Fruit fly (Drosophila melanogaster) whole organism, embryonic: ENCODE results near the gene CG13367.

Experiments
- Abd-B ChIP-seq: fragments of 200-800 bp; sonication (Bioruptor generic); optimal IDR thresholded peaks from 2 replicates; lab custom pipeline; 2018; ENCODE audit warnings: missing biosample characterization, mild to moderate bottlenecking, missing genetic modification characterization, moderate library complexity
- Awh ChIP-seq: fragments of 200-800 bp; sonication (Bioruptor generic); IDR thresholded peaks from 2 replicates; pipeline ENCODE4, ENCODE4 v1.3.6; 2022; ENCODE audit warnings: missing biosample characterization, missing genetic modification characterization
- CG10209 ChIP-seq: fragments of 200-800 bp; sonication (Bioruptor generic); optimal IDR thresholded peaks from 3 replicates; lab custom pipeline; 2017; ENCODE audit warnings: missing biosample characterization, mild to moderate bottlenecking, missing genetic modification characterization, missing genetic modification reagents
- CG13123 ChIP-seq: fragments of 200-800 bp; sonication (Bioruptor generic); optimal IDR thresholded peaks from 2 replicates; lab custom pipeline; 2016; ENCODE audit warnings: missing biosample characterization, missing genetic modification characterization
- CG14860 ChIP-seq: fragments of 200-800 bp; sonication (Bioruptor generic); IDR thresholded peaks from 3 replicates; pipeline ENCODE4 v1.3.6; 2022; ENCODE audit warnings: missing biosample characterization, missing genetic modification characterization; ENCODE audit not compliant: partially characterized antibody
- CG16813 ChIP-seq: fragments of 200-800 bp; sonication (Bioruptor generic); IDR thresholded peaks from 3 replicates; pipeline ENCODE4 v1.3.6; 2022; ENCODE audit warnings: missing biosample characterization, missing genetic modification characterization; ENCODE audit not compliant: partially characterized antibody
- CG16863 ChIP-seq: fragments of 200-800 bp; sonication (Bioruptor generic); optimal IDR thresholded peaks from 3 replicates; lab custom pipeline; 2016; ENCODE audit warnings: missing biosample characterization, missing genetic modification characterization
- CG17359 ChIP-seq: fragments of 200-800 bp; sonication (Bioruptor generic); optimal IDR thresholded peaks from 3 replicates; lab custom pipeline; 2018; ENCODE audit warnings: missing biosample characterization, mild to moderate bottlenecking, missing genetic modification characterization, moderate library complexity
- CG30020 ChIP-seq: fragments of 200-800 bp; optimal IDR thresholded peaks from 2 replicates; lab custom pipeline; 2019; ENCODE audit warnings: missing biosample characterization, mild to moderate bottlenecking, missing genetic modification characterization, moderate library complexity
- CG30403 ChIP-seq: fragments of 200-800 bp; sonication (Bioruptor generic); optimal IDR thresholded peaks from 3 replicates; lab custom pipeline; 2016; ENCODE audit warnings: missing biosample characterization, missing genetic modification characterization
- CG32767 ChIP-seq: fragments of 200-800 bp; sonication (Bioruptor generic); IDR thresholded peaks from 2 replicates; pipeline ENCODE4 v1.3.6; 2022; ENCODE audit warnings: missing biosample characterization, missing genetic modification characterization
- CG4282 ChIP-seq: fragments of 200-800 bp; sonication (Bioruptor generic); optimal IDR thresholded peaks from 2 replicates; lab custom pipeline; 2016; ENCODE audit warnings: missing biosample characterization, missing genetic modification characterization
- CG4328 ChIP-seq: fragments of 200-800 bp; sonication (Bioruptor generic); optimal IDR thresholded peaks from 3 replicates; lab custom pipeline; 2017; ENCODE audit warnings: missing biosample characterization, missing genetic modification reagents, missing genetic modification characterization
- CG4404 ChIP-seq: fragments of 200-800 bp; sonication (Bioruptor generic); IDR thresholded peaks from 2 replicates; pipeline ENCODE4 v1.3.6; 2022; ENCODE audit warnings: missing biosample characterization, missing genetic modification characterization
- CG6854 ChIP-seq: fragments of 200-800 bp; sonication (Bioruptor generic); optimal IDR thresholded peaks from 3 replicates; lab custom pipeline; 2017; ENCODE audit warnings: missing biosample characterization, mild to moderate bottlenecking, missing genetic modification characterization
- CG7556 ChIP-seq: fragments of 200-800 bp; sonication (Bioruptor generic); optimal IDR thresholded peaks from 2 replicates; lab custom pipeline; 2017; ENCODE audit warnings: missing biosample characterization, mild to moderate bottlenecking, missing genetic modification characterization
- CG8359 ChIP-seq: fragments of 200-800 bp; sonication (Bioruptor generic); optimal IDR thresholded peaks from 2 replicates; lab custom pipeline; 2017; ENCODE audit warnings: missing biosample characterization, mild to moderate bottlenecking, missing genetic modification characterization, borderline replicate concordance
- CHES-1-like ChIP-seq: fragments of 200-800 bp; sonication (Bioruptor generic); optimal IDR thresholded peaks from 2 replicates; lab custom pipeline; 2016; ENCODE audit warnings: missing biosample characterization, missing genetic modification characterization
- Dek ChIP-seq: fragments of 200-800 bp; sonication (Bioruptor generic); optimal IDR thresholded peaks from 3 replicates; lab custom pipeline; 2019; ENCODE audit warnings: missing biosample characterization, mild to moderate bottlenecking, missing genetic modification characterization, moderate library complexity
- Doc2 ChIP-seq: fragments of 200-800 bp; sonication (Bioruptor generic); IDR thresholded peaks from 2 replicates; pipeline ENCODE4 v1.3.6; 2022; ENCODE audit warnings: missing biosample characterization, missing genetic modification characterization
- Ets65A ChIP-seq: fragments of 200-800 bp; sonication (Bioruptor generic); peaks from one replicate; lab custom pipeline; 2016; ENCODE audit warnings: missing biosample characterization, missing genetic modification characterization
- Ets97D ChIP-seq: fragments of 200-800 bp; sonication (Bioruptor generic); optimal IDR thresholded peaks from 3 replicates; lab custom pipeline; 2016; ENCODE audit warnings: missing biosample characterization, missing genetic modification characterization
- Fer3 ChIP-seq: fragments of 200-800 bp; sonication (Bioruptor generic); optimal IDR thresholded peaks from 2 replicates; lab custom pipeline; 2018; ENCODE audit warnings: missing biosample characterization, mild to moderate bottlenecking, missing genetic modification characterization, moderate library complexity
- GATAe ChIP-seq: fragments of 200-800 bp; sonication (Bioruptor generic); conservative IDR thresholded peaks from 2 replicates; pipeline ENCODE4 v1.3.6; 2022; ENCODE audit warnings: missing biosample characterization, missing genetic modification characterization
- Hr78 ChIP-seq, 2 experiments: fragments of 200-800 bp in 1 of 2; fragments of >200 bp in 1 of 2; sonication (Bioruptor generic) in 1 of 2; optimal IDR thresholded peaks; 2 replicates each; lab custom pipeline; 2017 to 2019; ENCODE audit warnings: missing biosample characterization in 2 of 2, missing genetic modification characterization in 2 of 2, mild to moderate bottlenecking in 1 of 2, moderate library complexity in 1 of 2
- MESR4 ChIP-seq: fragments of 200-800 bp; sonication (Bioruptor generic); optimal IDR thresholded peaks from 2 replicates; lab custom pipeline; 2018; ENCODE audit warnings: missing biosample characterization, mild to moderate bottlenecking, missing genetic modification characterization, moderate library complexity
- Med ChIP-seq: fragments of 200-800 bp; sonication (Bioruptor generic); peaks from one replicate; lab custom pipeline; 2016; ENCODE audit warnings: missing biosample characterization, missing genetic modification characterization, mild to moderate bottlenecking, inconsistent platforms, moderate library complexity
- NFAT ChIP-seq: fragments of 200-800 bp; sonication (Bioruptor generic); IDR thresholded peaks from 2 replicates; pipeline ENCODE4 v1.3.6; 2022; ENCODE audit warnings: missing biosample characterization, missing genetic modification characterization
- NK7.1 ChIP-seq: fragments of 200-800 bp; sonication (Bioruptor generic); optimal IDR thresholded peaks from 3 replicates; lab custom pipeline; 2016; ENCODE audit warnings: missing biosample characterization, missing genetic modification characterization
- Oaz ChIP-seq: fragments of 200-800 bp; sonication (Bioruptor generic); IDR thresholded peaks from 2 replicates; pipeline ENCODE4 v1.3.6; 2022; ENCODE audit warnings: missing biosample characterization, missing genetic modification characterization
- Taf1 ChIP-seq: fragments of 200-800 bp; sonication (Bioruptor generic); IDR thresholded peaks from 2 replicates; pipeline ENCODE4 v1.3.6; 2022; ENCODE audit warnings: missing biosample characterization, missing genetic modification characterization
- Usf ChIP-seq: fragments of 200-800 bp; sonication (Bioruptor generic); optimal IDR thresholded peaks from 2 replicates; lab custom pipeline; 2017; ENCODE audit warnings: missing genotype, missing biosample characterization, missing genetic modification characterization
- YL-1 ChIP-seq: fragments of 200-800 bp; sonication (Bioruptor generic); optimal IDR thresholded peaks from 3 replicates; lab custom pipeline; 2017; ENCODE audit warnings: missing biosample characterization, mild to moderate bottlenecking, missing genetic modification characterization
- cg ChIP-seq: fragments of 200-800 bp; sonication (Bioruptor generic); optimal IDR thresholded peaks from 3 replicates; lab custom pipeline; 2019; ENCODE audit warnings: missing biosample characterization, mild to moderate bottlenecking, missing genetic modification characterization, moderate library complexity
- chif ChIP-seq, 2 experiments: fragments of 200-800 bp; sonication (Bioruptor generic); optimal IDR thresholded peaks; 3 replicates each; lab custom pipeline; 2016; ENCODE audit warnings: missing biosample characterization in 2 of 2, missing genetic modification characterization in 2 of 2
- crc ChIP-seq: fragments of 200-800 bp; sonication (Bioruptor generic); optimal IDR thresholded peaks from 2 replicates; lab custom pipeline; 2016; ENCODE audit warnings: missing biosample characterization, missing genetic modification characterization
- dm ChIP-seq: fragments of 200-800 bp; sonication (Bioruptor generic); optimal IDR thresholded peaks from 3 replicates; lab custom pipeline; 2016; ENCODE audit warnings: missing biosample characterization, missing genetic modification characterization
- gcm ChIP-seq: fragments of 200-800 bp; sonication (Bioruptor generic); optimal IDR thresholded peaks from 2 replicates; lab custom pipeline; 2019; ENCODE audit warnings: missing biosample characterization, mild to moderate bottlenecking, missing genetic modification characterization, moderate library complexity
- grau ChIP-seq: fragments of 200-800 bp; optimal IDR thresholded peaks from 3 replicates; lab custom pipeline; 2019; ENCODE audit warnings: missing biosample characterization, mild to moderate bottlenecking, missing genetic modification characterization, moderate library complexity
- hb ChIP-seq: fragments of 200-800 bp; sonication (Bioruptor generic); IDR thresholded peaks from 3 replicates; pipeline ENCODE4 v1.3.6; 2022; ENCODE audit warnings: missing biosample characterization, missing genetic modification characterization; ENCODE audit not compliant: partially characterized antibody
- kay ChIP-seq: fragments of 200-800 bp; sonication (Bioruptor generic); optimal IDR thresholded peaks from 2 replicates; lab custom pipeline; 2016; ENCODE audit warnings: missing biosample characterization, missing genetic modification characterization
- ken ChIP-seq: fragments of 200-800 bp; sonication (Bioruptor generic); IDR thresholded peaks from 3 replicates; pipeline ENCODE4 v1.3.6; 2022; ENCODE audit warnings: missing biosample characterization, missing genetic modification characterization
- lmd ChIP-seq: fragments of 200-800 bp; sonication (Bioruptor generic); IDR thresholded peaks from 2 replicates; pipeline ENCODE4 v1.3.6; 2022; ENCODE audit warnings: missing biosample characterization, missing genetic modification characterization
- oc ChIP-seq: fragments of 200-800 bp; sonication (Bioruptor generic); optimal IDR thresholded peaks from 2 replicates; lab custom pipeline; 2018; ENCODE audit warnings: missing biosample characterization, mild to moderate bottlenecking, missing genetic modification characterization, moderate library complexity
- sug ChIP-seq: fragments of 200-800 bp; optimal IDR thresholded peaks from 2 replicates; lab custom pipeline; 2019; ENCODE audit warnings: missing biosample characterization, mild to moderate bottlenecking, missing genetic modification characterization, moderate library complexity
- tgo ChIP-seq: fragments of 200-800 bp; sonication (Bioruptor generic); IDR thresholded peaks from 3 replicates; pipeline ENCODE4 v1.3.6; 2022; ENCODE audit warnings: missing biosample characterization, missing genetic modification characterization
- twi ChIP-seq: fragments of 200-800 bp; optimal IDR thresholded peaks from 2 replicates; lab custom pipeline; 2019; ENCODE audit warnings: missing biosample characterization, mild to moderate bottlenecking, missing genetic modification characterization, moderate library complexity
- vvl ChIP-seq: fragments of 200-800 bp; sonication (Bioruptor generic); IDR thresholded peaks from 2 replicates; pipeline ENCODE4 v1.3.6; 2022; ENCODE audit warnings: missing biosample characterization, missing genetic modification characterization
- yki ChIP-seq: fragments of >200 bp; optimal IDR thresholded peaks from 3 replicates; lab custom pipeline; 2018

The CG13367 gene

DNA sequence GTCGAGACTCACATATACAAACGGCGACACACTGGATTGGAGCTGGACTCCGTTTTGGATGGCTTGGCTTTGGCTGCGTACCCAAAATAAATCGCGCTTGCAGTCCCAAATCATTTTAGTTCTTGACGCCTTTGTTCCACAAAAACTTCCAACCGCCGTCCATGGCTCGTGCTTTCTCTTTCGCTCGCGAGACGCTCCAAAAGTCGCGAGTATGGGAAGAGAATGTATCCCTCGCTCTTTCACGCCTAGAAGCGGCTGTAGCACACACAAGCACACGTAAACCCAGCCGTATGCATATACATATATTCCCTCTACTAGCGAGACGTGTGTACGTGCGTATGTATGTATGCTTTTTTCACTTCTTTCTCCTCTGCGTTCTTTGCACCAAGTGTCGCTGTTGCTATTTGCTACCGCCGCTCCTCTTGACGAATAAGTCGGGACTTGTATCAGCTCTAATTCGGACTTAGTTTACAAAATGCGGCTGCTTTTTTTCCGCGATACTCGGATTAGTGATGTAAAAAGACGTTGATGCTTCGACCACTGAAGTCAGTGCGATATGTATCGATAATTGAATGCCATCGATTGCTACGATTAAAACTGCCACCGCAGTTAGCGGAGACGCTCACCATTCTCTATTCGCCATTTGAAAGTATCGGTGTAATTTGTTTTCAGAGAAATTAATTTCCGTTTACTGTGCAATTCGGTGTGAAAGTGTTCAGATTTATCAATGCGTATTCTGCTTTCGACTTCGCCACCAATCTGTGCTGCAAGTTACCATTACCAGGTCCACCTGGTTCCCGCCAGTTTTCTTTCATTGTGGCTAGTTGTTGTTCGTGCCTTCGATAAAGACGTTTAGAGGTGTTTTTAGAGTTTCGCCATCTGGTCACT, 11.2 kb downstream of the CG13367 start, which contains the start of the genes Hmt4-20 and SkpA (continued):
- no peak for TF ChIP-seq CG30403 (GFP tag; lab: Kevin White, UChicago)
- TF ChIP-seq Usf (GFP tag; lab: Kevin White, UChicago): no peak
- TF ChIP-seq dm (GFP tag; lab: Kevin White, UChicago): peak; percentile 22
- no peak for TF ChIP-seq CG4282
- TF ChIP-seq CG7556 (GFP tag; lab: Kevin White, UChicago): no peak
- no peak for TF ChIP-seq Doc2 (GFP tag; lab: Robert Waterston, UW)
- no peak for TF ChIP-seq Hr78 (GFP tag; optimal IDR thresholded peaks at IDR 0.05; lab: Kevin White, UChicago)
- no peak for TF ChIP-seq NK7.1 (GFP tag; lab: Kevin White, UChicago)
- peak; percentile 70 for TF ChIP-seq Ets97D (GFP tag; lab: Kevin White, UChicago)
- TF ChIP-seq Abd-B (GFP tag; lab: Kevin White, UChicago): peak; percentile 42
- TF ChIP-seq gcm (GFP tag; lab: Kevin White, UChicago): no peak
- peak; percentile 52 for TF ChIP-seq CG30020 (tag; lab: Kevin White, UChicago)
- TF ChIP-seq yki: peak; percentile 3
- no peak for TF ChIP-seq Awh (GFP tag; lab: Robert Waterston, UW)
- TF ChIP-seq CG16863 (GFP tag; lab: Kevin White, UChicago): no peak
- TF ChIP-seq oc (tag; lab: Kevin White, UChicago): no peak
- peak; percentile 96 for TF ChIP-seq CG16813
- TF ChIP-seq CG10209 (GFP tag; lab: Kevin White, UChicago): no peak
- TF ChIP-seq Med (GFP tag; lab: Kevin White, UChicago): peak; percentile 48
- TF ChIP-seq CG8359 (GFP tag; lab: Kevin White, UChicago): no peak
- TF ChIP-seq YL-1: no peak
- TF ChIP-seq hb (GFP tag; lab: Robert Waterston, UW): peak; percentile 90
- no peak for TF ChIP-seq Fer3 (tag; lab: Kevin White, UChicago)
- no peak for TF ChIP-seq kay (GFP tag; lab: Kevin White, UChicago)
- no peak for TF ChIP-seq lmd (GFP tag; lab: Robert Waterston, UW)
- peak; percentile 1 for TF ChIP-seq grau (tag; lab: Kevin White, UChicago)
- TF ChIP-seq MESR4 (GFP tag; lab: Kevin White, UChicago): peak; percentile 87
- TF ChIP-seq CG4404 (GFP tag; lab: Robert Waterston, UW): no peak; the same call in 1 of the 2 replicates
- TF ChIP-seq GATAe (GFP tag; lab: Robert Waterston, UW): no peak
- TF ChIP-seq NFAT: peak; percentile 16; the same call in 1 of the 2 replicates
- peak; percentile 5 for TF ChIP-seq CG13123
- peak; percentile 67 for TF ChIP-seq CHES-1-like
- TF ChIP-seq cg (GFP tag; lab: Kevin White, UChicago): peak; percentile 88
- TF ChIP-seq ken (GFP tag; lab: Robert Waterston, UW): 0 out of 3 replicates have a peak, but pooled peaks have one; percentile 16
- TF ChIP-seq chif (GFP tag; optimal IDR thresholded peaks at IDR 0.05; lab: Kevin White, UChicago): no peak
- TF ChIP-seq CG17359 (tag; lab: Kevin White, UChicago): no peak
- TF ChIP-seq sug (tag; lab: Kevin White, UChicago): peak; percentile 14
- TF ChIP-seq Dek (tag; lab: Kevin White, UChicago): no peak
- no peak for TF ChIP-seq vvl
- TF ChIP-seq Oaz: no peak
- no peak for TF ChIP-seq twi (tag; lab: Kevin White, UChicago)
- TF ChIP-seq tgo (GFP tag; lab: Robert Waterston, UW): no peak
- TF ChIP-seq CG14860: peak; percentile 88
- no peak for TF ChIP-seq CG6854 (GFP tag; lab: Kevin White, UChicago)
- TF ChIP-seq crc (GFP tag; lab: Kevin White, UChicago): no peak
- no peak for TF ChIP-seq Taf1 (GFP tag; lab: Robert Waterston, UW)
- no peak for TF ChIP-seq CG32767 (GFP tag; lab: Robert Waterston, UW)
- peak; percentile 94 for TF ChIP-seq Ets65A (GFP tag; lab: Kevin White, UChicago)
- TF ChIP-seq CG4328 (GFP tag; lab: Kevin White, UChicago): no peak
